Fruit fly (Drosophila melanogaster) whole organism, embryonic: ENCODE measurements around the gene beta'COP.

Source experiments
- Ada2b ChIP-seq: fragments of 200-800 bp; sonication (Bioruptor generic); IDR thresholded peaks from 2 replicates; pipeline ENCODE4 v1.3.6; 2022; ENCODE audit warnings: missing biosample characterization, missing genetic modification characterization
- B-H2 ChIP-seq: fragments of 200-800 bp; sonication (Bioruptor generic); optimal IDR thresholded peaks from 2 replicates; lab custom pipeline; 2018; ENCODE audit warnings: missing biosample characterization, mild to moderate bottlenecking, missing genetic modification characterization
- Blimp-1 ChIP-seq: fragments of 200-800 bp; sonication (Bioruptor generic); optimal IDR thresholded peaks from 3 replicates; lab custom pipeline; 2018; ENCODE audit warnings: missing biosample characterization, missing genetic modification characterization, mild to moderate bottlenecking, moderate library complexity, missing genetic modification reagents
- CG10147 ChIP-seq: fragments of 200-800 bp; sonication (Bioruptor generic); optimal IDR thresholded peaks from 2 replicates; lab custom pipeline; 2019; ENCODE audit warnings: missing biosample characterization, mild to moderate bottlenecking, missing genetic modification characterization, moderate library complexity
- CG10209 ChIP-seq: fragments of 200-800 bp; sonication (Bioruptor generic); optimal IDR thresholded peaks from 3 replicates; lab custom pipeline; 2017; ENCODE audit warnings: missing biosample characterization, mild to moderate bottlenecking, missing genetic modification characterization, missing genetic modification reagents
- CG1024 ChIP-seq: fragments of 200-800 bp; sonication (Bioruptor generic); IDR thresholded peaks from 2 replicates; pipeline ENCODE4 v1.3.6; 2022; ENCODE audit warnings: missing biosample characterization, missing genetic modification characterization
- CG10462 ChIP-seq: fragments of 200-800 bp; sonication (Bioruptor generic); optimal IDR thresholded peaks from 2 replicates; lab custom pipeline; 2016; ENCODE audit warnings: missing biosample characterization, missing genetic modification characterization
- CG14710 ChIP-seq: fragments of 200-800 bp; sonication (Bioruptor generic); optimal IDR thresholded peaks from 3 replicates; lab custom pipeline; 2019; ENCODE audit warnings: missing biosample characterization, mild to moderate bottlenecking, missing genetic modification characterization, moderate library complexity
- CG15601 ChIP-seq: fragments of 200-800 bp; sonication (Bioruptor generic); optimal IDR thresholded peaks from 3 replicates; lab custom pipeline; 2019; ENCODE audit warnings: missing biosample characterization, mild to moderate bottlenecking, missing genetic modification characterization, moderate library complexity
- CG2116 ChIP-seq: fragments of 200-800 bp; sonication (Bioruptor generic); optimal IDR thresholded peaks from 3 replicates; lab custom pipeline; 2018; ENCODE audit warnings: missing biosample characterization, mild to moderate bottlenecking, missing genetic modification characterization
- CG2678 ChIP-seq: fragments of 200-800 bp; sonication (Bioruptor generic); optimal IDR thresholded peaks from 3 replicates; lab custom pipeline; 2019; ENCODE audit warnings: missing biosample characterization, mild to moderate bottlenecking, missing genetic modification characterization, moderate library complexity
- CG32772 ChIP-seq: fragments of 200-800 bp; sonication (Bioruptor generic); IDR thresholded peaks from 2 replicates; pipeline ENCODE4 v1.3.6; 2022; ENCODE audit warnings: missing biosample characterization, missing genetic modification characterization
- CG3847 ChIP-seq: fragments of 200-800 bp; sonication (Bioruptor generic); IDR thresholded peaks from 2 replicates; pipeline ENCODE4 v1.3.6; 2022; ENCODE audit warnings: missing biosample characterization, missing genetic modification characterization
- CG8765 ChIP-seq: fragments of 200-800 bp; sonication (Bioruptor generic); IDR thresholded peaks from 2 replicates; pipeline ENCODE4 v1.3.6; 2022; ENCODE audit warnings: missing biosample characterization, missing genetic modification characterization
- CG9215 ChIP-seq: fragments of 200-800 bp; sonication (Bioruptor generic); IDR thresholded peaks from 2 replicates; pipeline ENCODE4 v1.3.6; 2022; ENCODE audit warnings: missing biosample characterization, missing genetic modification characterization
- CHES-1-like ChIP-seq: fragments of 200-800 bp; sonication (Bioruptor generic); optimal IDR thresholded peaks from 2 replicates; lab custom pipeline; 2016; ENCODE audit warnings: missing biosample characterization, missing genetic modification characterization
- CrebB ChIP-seq: fragments of 200-800 bp; sonication (Bioruptor generic); optimal IDR thresholded peaks from 3 replicates; lab custom pipeline; 2018; ENCODE audit warnings: missing biosample characterization, mild to moderate bottlenecking, missing genetic modification characterization
- D ChIP-seq, 2 experiments: fragments of 200-800 bp in 1 of 2; fragments of >200 bp in 1 of 2; sonication (Bioruptor generic) in 1 of 2; optimal IDR thresholded peaks; 2 replicates in 1 of 2; 3 replicates in 1 of 2; lab custom pipeline; 2017; ENCODE audit warnings: mild to moderate bottlenecking in 1 of 2, missing biosample characterization in 1 of 2, missing genetic modification characterization in 1 of 2, missing genetic modification reagents in 1 of 2
- Dbx ChIP-seq: fragments of 200-800 bp; sonication (Bioruptor generic); IDR thresholded peaks from 3 replicates; pipeline ENCODE4 v1.3.6; 2022; ENCODE audit warnings: missing biosample characterization, missing genetic modification characterization
- Dek ChIP-seq: fragments of 200-800 bp; sonication (Bioruptor generic); optimal IDR thresholded peaks from 3 replicates; lab custom pipeline; 2019; ENCODE audit warnings: missing biosample characterization, mild to moderate bottlenecking, missing genetic modification characterization, moderate library complexity
- Eip74EF ChIP-seq, 2 experiments: fragments of 200-800 bp in 1 of 2; fragments of >200 bp in 1 of 2; sonication (Bioruptor generic) in 1 of 2; optimal IDR thresholded peaks; 2 replicates each; lab custom pipeline; 2017 to 2019; ENCODE audit warnings: missing biosample characterization in 2 of 2, missing genetic modification characterization in 2 of 2, mild to moderate bottlenecking in 1 of 2, moderate library complexity in 1 of 2
- Lhr ChIP-seq: fragments of 200-800 bp; sonication (Bioruptor generic); optimal IDR thresholded peaks from 3 replicates; lab custom pipeline; 2017; ENCODE audit warnings: mild to moderate bottlenecking, missing biosample characterization, missing genetic modification reagents, missing genetic modification characterization
- Lpt ChIP-seq: fragments of >200 bp; optimal IDR thresholded peaks from 2 replicates; lab custom pipeline; 2018; ENCODE audit warnings: missing biosample characterization, missing genetic modification characterization
- MTF-1 ChIP-seq: fragments of 200-800 bp; sonication (Bioruptor generic); optimal IDR thresholded peaks from 2 replicates; lab custom pipeline; 2018; ENCODE audit warnings: missing biosample characterization, mild to moderate bottlenecking, missing genetic modification characterization, borderline replicate concordance
- Myb ChIP-seq: fragments of 200-800 bp; sonication (Bioruptor generic); optimal IDR thresholded peaks from 2 replicates; lab custom pipeline; 2016; ENCODE audit warnings: missing biosample characterization, missing genetic modification characterization
- Oli ChIP-seq: fragments of 200-800 bp; sonication (Bioruptor generic); optimal IDR thresholded peaks from 2 replicates; lab custom pipeline; 2018; ENCODE audit warnings: missing biosample characterization, mild to moderate bottlenecking, missing genetic modification characterization, moderate library complexity
- Side ChIP-seq: fragments of 200-800 bp; sonication (Bioruptor generic); optimal IDR thresholded peaks from 2 replicates; lab custom pipeline; 2016; ENCODE audit warnings: missing biosample characterization, missing genetic modification characterization
- TFAM ChIP-seq: fragments of 200-800 bp; sonication (Bioruptor generic); optimal IDR thresholded peaks from 2 replicates; lab custom pipeline; 2017; ENCODE audit warnings: missing biosample characterization, missing genetic modification characterization, inconsistent platforms
- bab2 ChIP-seq: fragments of 200-800 bp; sonication (Bioruptor generic); optimal IDR thresholded peaks from 2 replicates; lab custom pipeline; 2016; ENCODE audit warnings: missing biosample characterization, missing genetic modification characterization
- bowl ChIP-seq: fragments of 200-800 bp; sonication (Bioruptor generic); IDR thresholded peaks from 2 replicates; pipeline ENCODE4 v1.3.6; 2022; ENCODE audit warnings: missing biosample characterization, missing genetic modification characterization
- br ChIP-seq: fragments of >200 bp; optimal IDR thresholded peaks from 2 replicates; lab custom pipeline; 2017
- croc ChIP-seq: fragments of 200-800 bp; sonication (Bioruptor generic); conservative IDR thresholded peaks from 3 replicates; pipeline ENCODE4 v1.3.6; 2022; ENCODE audit warnings: missing biosample characterization, missing genetic modification characterization
- da ChIP-seq: fragments of 200-800 bp; sonication (Bioruptor generic); optimal IDR thresholded peaks from 2 replicates; lab custom pipeline; 2016; ENCODE audit warnings: missing biosample characterization, missing genetic modification characterization
- gsb-n ChIP-seq: fragments of 200-800 bp; sonication (Bioruptor generic); optimal IDR thresholded peaks from 3 replicates; lab custom pipeline; 2018; ENCODE audit warnings: missing biosample characterization, mild to moderate bottlenecking, missing genetic modification characterization
- hth ChIP-seq: fragments of >200 bp; optimal IDR thresholded peaks from 2 replicates; lab custom pipeline; 2017; ENCODE audit warnings: inconsistent platforms
- inv ChIP-seq: fragments of 200-800 bp; sonication (Bioruptor generic); IDR thresholded peaks from 2 replicates; pipeline ENCODE4 v1.3.6; 2022; ENCODE audit warnings: missing biosample characterization, missing genetic modification characterization; ENCODE audit not compliant: partially characterized antibody
- sd ChIP-seq: fragments of 200-800 bp; sonication (Bioruptor generic); optimal IDR thresholded peaks from 3 replicates; lab custom pipeline; 2018; ENCODE audit warnings: missing biosample characterization, mild to moderate bottlenecking, missing genetic modification characterization, moderate library complexity
- so ChIP-seq: fragments of 200-800 bp; sonication (Bioruptor generic); IDR thresholded peaks from 3 replicates; pipeline ENCODE4 v1.3.6; 2022; ENCODE audit warnings: missing biosample characterization, missing genetic modification characterization
- vnd ChIP-seq: fragments of 200-800 bp; sonication (Bioruptor generic); IDR thresholded peaks from 3 replicates; pipeline ENCODE4 v1.3.6; 2022; ENCODE audit warnings: missing biosample characterization, missing genetic modification characterization; ENCODE audit not compliant: partially characterized antibody
- zen2 ChIP-seq: fragments of 200-800 bp; sonication (Bioruptor generic); IDR thresholded peaks from 3 replicates; pipeline ENCODE4 v1.3.6; 2022; ENCODE audit warnings: missing biosample characterization, missing genetic modification characterization; ENCODE audit not compliant: partially characterized antibody
- zfh2 ChIP-seq: fragments of 200-800 bp; sonication (Bioruptor generic); optimal IDR thresholded peaks from 2 replicates; lab custom pipeline; 2016; ENCODE audit warnings: missing biosample characterization, missing genetic modification characterization

Gene beta'COP

DNA sequence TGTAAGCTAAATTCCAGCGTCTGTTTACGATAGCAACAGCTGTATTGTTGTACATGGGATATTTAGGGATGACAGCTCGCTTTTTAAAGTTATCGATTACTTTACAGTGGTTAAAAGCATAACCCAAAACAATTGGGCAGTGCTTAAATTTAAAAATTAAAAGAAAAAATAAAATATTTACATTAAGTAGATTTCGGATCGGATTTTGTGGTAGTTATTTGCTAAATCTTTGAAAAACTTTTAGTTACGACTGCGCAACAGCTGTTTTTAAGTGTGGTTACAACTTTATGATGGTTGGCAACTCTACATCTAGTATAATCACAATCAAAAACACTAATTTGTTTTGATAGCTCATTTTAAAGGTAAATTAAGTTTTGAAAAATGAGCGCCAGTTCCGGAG, 8.6 kb downstream of the beta'COP start, which contains the start of the genes Ing5 and CG7099 (continued):
- TF ChIP-seq MTF-1 (GFP tag; lab: Kevin White, UChicago) (peak; percentile 83), CG15601 (tag; lab: Kevin White, UChicago) (peak; percentile 94), bab2 (GFP tag; lab: Kevin White, UChicago) (peak; percentile 94), da (GFP tag; lab: Kevin White, UChicago) (peak; percentile 83), CG14710 (peak; percentile 96), CG1024 (peak; percentile 92), gsb-n (tag; lab: Kevin White, UChicago) (peak; percentile 94), Myb (GFP tag; lab: Kevin White, UChicago) (peak; percentile 64), B-H2 (GFP tag; lab: Kevin White, UChicago) (peak; percentile 96), zen2 (GFP tag; lab: Robert Waterston, UW) (no peak; the same call in 2 of the 3 replicates), CG8765 (peak; percentile 96), CG9215 (GFP tag; lab: Robert Waterston, UW) (peak; percentile 94), CG3847 (peak; percentile 97), Side (peak; percentile 83), CG10147 (GFP tag; lab: Kevin White, UChicago) (peak; percentile 93), Ada2b (GFP tag; lab: Robert Waterston, UW) (peak; percentile 98), CG2678 (tag; lab: Kevin White, UChicago) (peak; percentile 96), TFAM (GFP tag; lab: Kevin White, UChicago) (peak; percentile 53), bowl (GFP tag; lab: Robert Waterston, UW) (peak; percentile 87), hth (lab: Kevin White, UChicago) (no peak), CG10462 (GFP tag; lab: Kevin White, UChicago) (peak; percentile 95), vnd (GFP tag; lab: Robert Waterston, UW) (peak; percentile 57; the same call in 1 of the 3 replicates), Eip74EF (GFP tag; optimal IDR thresholded peaks at IDR 0.05; lab: Kevin White, UChicago) (no peak), inv (GFP tag; lab: Robert Waterston, UW) (peak; percentile 56), Dek (tag; lab: Kevin White, UChicago) (peak; percentile 94), br (lab: Kevin White, UChicago) (no peak), CG10209 (GFP tag; lab: Kevin White, UChicago) (peak; percentile 95), croc (GFP tag; lab: Robert Waterston, UW) (peak; percentile 94), Oli (tag; lab: Kevin White, UChicago) (peak; percentile 94), Lpt (GFP tag; lab: Kevin White, UChicago) (no peak), CHES-1-like (GFP tag; lab: Kevin White, UChicago) (peak; percentile 88), CG2116 (GFP tag; lab: Kevin White, UChicago) (peak; percentile 89), Dbx (GFP tag; lab: Robert Waterston, UW) (peak; percentile 96), CrebB (tag; lab: Kevin White, UChicago) (peak; percentile 89), so (GFP tag; lab: Robert Waterston, UW) (peak; percentile 94), Blimp-1 (GFP tag; lab: Kevin White, UChicago) (peak; percentile 94), D (optimal IDR thresholded peaks at IDR 0.05; lab: Kevin White, UChicago) (no peak), D (GFP tag; optimal IDR thresholded peaks at IDR 0.05; lab: Kevin White, UChicago) (peak; percentile 91), sd (peak; percentile 95), CG32772 (peak; percentile 97), Lhr (GFP tag; lab: Kevin White, UChicago) (peak; percentile 88), zfh2 (peak; percentile 95)
- TF ChIP-seq, all 482 proteins: peak for 441
